Worm (Caenorhabditis elegans) whole organism, L1 larva: Measurements from ENCODE around the gene srt-6.

ENCODE experiments used
- aly-2 ChIP-seq: fragments of 150-350 bp; optimal IDR thresholded peaks from 2 replicates; lab custom pipeline; 2014; ENCODE audit warnings: missing biosample characterization, missing genetic modification characterization
- blmp-1 ChIP-seq: fragments of 150-350 bp; optimal IDR thresholded peaks from 2 replicates; lab custom pipeline; 2014; ENCODE audit warnings: missing biosample characterization, missing genetic modification characterization
- ceh-63 ChIP-seq: fragments of 200-800 bp; sonication (Bioruptor generic); optimal IDR thresholded peaks from 2 replicates; lab custom pipeline; 2018; ENCODE audit warnings: mild to moderate bottlenecking, missing genetic modification characterization, missing compliant biosample characterization
- ceh-8 ChIP-seq: fragments of 200-800 bp; sonication (Bioruptor generic); optimal IDR thresholded peaks from 2 replicates; lab custom pipeline; 2018; ENCODE audit warnings: mild to moderate bottlenecking, missing genetic modification characterization, moderate library complexity, missing compliant biosample characterization
- ceh-88 ChIP-seq: fragments of 200-800 bp; sonication (Bioruptor generic); IDR thresholded peaks from 2 replicates; pipeline ENCODE4 v1.3.6; 2022; ENCODE audit warnings: missing genetic modification characterization, missing compliant biosample characterization
- ces-1 ChIP-seq: fragments of 150-350 bp; optimal IDR thresholded peaks from 2 replicates; lab custom pipeline; 2014; ENCODE audit warnings: missing biosample characterization, missing genetic modification reagents, missing genetic modification characterization
- dpl-1 ChIP-seq, 3 experiments: fragments of 150-350 bp in 2 of 3; sonication (generic microtip) in 1 of 3; optimal IDR thresholded peaks; 2 replicates each; lab custom pipeline; 2014 to 2017; ENCODE audit warnings: missing biosample characterization in 3 of 3, missing genetic modification characterization in 3 of 3, missing genetic modification reagents in 3 of 3
- dsc-1 ChIP-seq: sonication (generic microtip); optimal IDR thresholded peaks from 2 replicates; lab custom pipeline; 2016; ENCODE audit warnings: mild to moderate bottlenecking, missing genetic modification characterization, missing compliant biosample characterization
- efl-3 ChIP-seq: fragments of 200-800 bp; sonication (Bioruptor generic); optimal IDR thresholded peaks from 2 replicates; lab custom pipeline; 2018; ENCODE audit warnings: mild to moderate bottlenecking, missing genetic modification characterization, missing compliant biosample characterization
- elt-3 ChIP-seq, 6 experiments: fragments of 150-350 bp in 1 of 6; sonication (generic microtip); optimal IDR thresholded peaks; 2 replicates each; lab custom pipeline; 2017 to 2018; ENCODE audit warnings: missing biosample characterization in 6 of 6, missing genetic modification characterization in 6 of 6, inconsistent platforms in 1 of 6
- fkh-8 ChIP-seq: sonication (generic microtip); optimal IDR thresholded peaks from 2 replicates; lab custom pipeline; 2016; ENCODE audit warnings: mild to moderate bottlenecking, missing genetic modification characterization, missing compliant biosample characterization
- lin-14 ChIP-seq: fragments of 200-800 bp; sonication (Bioruptor generic); optimal IDR thresholded peaks from 2 replicates; lab custom pipeline; 2018; ENCODE audit warnings: mild to moderate bottlenecking, missing genetic modification characterization, moderate library complexity, missing compliant biosample characterization
- lin-15B ChIP-seq: fragments of 150-350 bp; sonication (generic microtip); optimal IDR thresholded peaks from 3 replicates; lab custom pipeline; 2014; ENCODE audit warnings: missing biosample characterization, missing genetic modification characterization
- lin-35 ChIP-seq, 2 experiments: fragments of 150-350 bp; optimal IDR thresholded peaks; 2 replicates each; lab custom pipeline; 2014; ENCODE audit warnings: missing biosample characterization in 2 of 2, missing genetic modification characterization in 2 of 2, missing genetic modification reagents in 2 of 2
- lir-3 ChIP-seq: sonication (generic microtip); optimal IDR thresholded peaks from 2 replicates; lab custom pipeline; 2016; ENCODE audit warnings: mild to moderate bottlenecking, missing genetic modification characterization, moderate library complexity, missing compliant biosample characterization; ENCODE audit not compliant: poor library complexity
- lsy-2 ChIP-seq, 2 experiments: fragments of 150-350 bp; optimal IDR thresholded peaks; 2 replicates each; lab custom pipeline; 2014; ENCODE audit warnings: missing biosample characterization in 2 of 2, missing genetic modification characterization in 2 of 2
- mab-9 ChIP-seq: fragments of 200-800 bp; sonication (Bioruptor generic); IDR thresholded peaks from 2 replicates; pipeline ENCODE4 v1.3.6; 2022; ENCODE audit warnings: missing genetic modification reagents, missing genetic modification characterization, missing compliant biosample characterization
- mep-1 ChIP-seq: fragments of 150-350 bp; optimal IDR thresholded peaks from 2 replicates; lab custom pipeline; 2014; ENCODE audit warnings: missing biosample characterization, missing genetic modification characterization
- nhr-11 ChIP-seq: fragments of 150-350 bp; optimal IDR thresholded peaks from 2 replicates; lab custom pipeline; 2014; ENCODE audit warnings: missing biosample characterization, missing genetic modification characterization
- nhr-12 ChIP-seq: sonication (generic microtip); optimal IDR thresholded peaks from 2 replicates; lab custom pipeline; 2017; ENCODE audit warnings: missing biosample characterization, missing genetic modification characterization
- nhr-19 ChIP-seq: fragments of 200-800 bp; sonication (Bioruptor generic); conservative IDR thresholded peaks from 2 replicates; pipeline ENCODE4 v1.3.6; 2022; ENCODE audit warnings: missing genetic modification characterization, missing compliant biosample characterization
- nhr-237 ChIP-seq: fragments of 150-350 bp; optimal IDR thresholded peaks from 2 replicates; lab custom pipeline; 2014; ENCODE audit warnings: missing biosample characterization, missing genetic modification characterization
- nhr-47 ChIP-seq: sonication (generic microtip); optimal IDR thresholded peaks from 2 replicates; lab custom pipeline; 2016; ENCODE audit warnings: mild to moderate bottlenecking, missing genetic modification characterization, moderate library complexity, missing compliant biosample characterization
- nhr-77 ChIP-seq: fragments of 150-350 bp; optimal IDR thresholded peaks from 2 replicates; lab custom pipeline; 2014; ENCODE audit warnings: missing biosample characterization, missing genetic modification characterization
- nhr-84 ChIP-seq: sonication (generic microtip); optimal IDR thresholded peaks from 2 replicates; lab custom pipeline; 2017; ENCODE audit warnings: missing biosample characterization, missing genetic modification characterization
- nhr-90 ChIP-seq: sonication (generic microtip); optimal IDR thresholded peaks from 2 replicates; lab custom pipeline; 2016; ENCODE audit warnings: mild to moderate bottlenecking, missing genetic modification characterization, missing compliant biosample characterization; ENCODE audit not compliant: poor library complexity
- pag-3 ChIP-seq: sonication (generic microtip); optimal IDR thresholded peaks from 2 replicates; lab custom pipeline; 2017; ENCODE audit warnings: missing genetic modification characterization, mild to moderate bottlenecking, missing compliant biosample characterization, antibody characterized with exemption, borderline replicate concordance; ENCODE audit not compliant: insufficient read depth
- pax-3 ChIP-seq: fragments of 200-800 bp; sonication (Bioruptor generic); optimal IDR thresholded peaks from 2 replicates; lab custom pipeline; 2018; ENCODE audit warnings: mild to moderate bottlenecking, missing genetic modification characterization, moderate library complexity, missing compliant biosample characterization
- rnt-1 ChIP-seq: sonication (generic microtip); optimal IDR thresholded peaks from 2 replicates; lab custom pipeline; 2016; ENCODE audit warnings: mild to moderate bottlenecking, missing genetic modification characterization, moderate library complexity, missing compliant biosample characterization
- skn-1 ChIP-seq: fragments of 150-350 bp; optimal IDR thresholded peaks from 2 replicates; lab custom pipeline; 2014; ENCODE audit warnings: missing biosample characterization, missing genetic modification characterization
- snpc-4 ChIP-seq: fragments of 150-350 bp; optimal IDR thresholded peaks from 2 replicates; lab custom pipeline; 2014; ENCODE audit warnings: missing biosample characterization, missing genetic modification characterization
- sox-4 ChIP-seq: sonication (generic microtip); optimal IDR thresholded peaks from 2 replicates; lab custom pipeline; 2016; ENCODE audit warnings: missing genetic modification characterization, missing compliant biosample characterization
- sptf-1 ChIP-seq: fragments of 150-350 bp; optimal IDR thresholded peaks from 2 replicates; lab custom pipeline; 2014; ENCODE audit warnings: missing biosample characterization, missing genetic modification characterization
- sup-37 ChIP-seq: fragments of 200-800 bp; sonication (Bioruptor generic); optimal IDR thresholded peaks from 2 replicates; lab custom pipeline; 2018; ENCODE audit warnings: mild to moderate bottlenecking, missing genetic modification characterization, missing compliant biosample characterization
- tbx-2 ChIP-seq: sonication (generic microtip); optimal IDR thresholded peaks from 2 replicates; lab custom pipeline; 2016; ENCODE audit warnings: missing genetic modification characterization, missing compliant biosample characterization
- unc-130 ChIP-seq: fragments of 150-350 bp; optimal IDR thresholded peaks from 2 replicates; lab custom pipeline; 2017; ENCODE audit warnings: missing biosample characterization, missing genetic modification characterization, inconsistent platforms
- unc-30 ChIP-seq: sonication (generic microtip); optimal IDR thresholded peaks from 2 replicates; lab custom pipeline; 2017; ENCODE audit warnings: missing biosample characterization, missing genetic modification characterization
- unc-86 ChIP-seq: sonication (generic microtip); optimal IDR thresholded peaks from 2 replicates; lab custom pipeline; 2016; ENCODE audit warnings: missing genetic modification characterization, missing compliant biosample characterization
- unc-98 ChIP-seq: fragments of 200-800 bp; sonication (Bioruptor generic); IDR thresholded peaks from 2 replicates; pipeline ENCODE4 v1.3.6; 2022; ENCODE audit warnings: missing genetic modification characterization, missing compliant biosample characterization
- vab-15 ChIP-seq: sonication (generic microtip); optimal IDR thresholded peaks from 2 replicates; lab custom pipeline; 2017; ENCODE audit warnings: missing genotype, mild to moderate bottlenecking, missing genetic modification characterization, missing compliant biosample characterization
- xbp-1 ChIP-seq: sonication (generic microtip); optimal IDR thresholded peaks from 2 replicates; lab custom pipeline; 2016; ENCODE audit warnings: missing genetic modification characterization, missing compliant biosample characterization
- zag-1 ChIP-seq: fragments of 150-350 bp; optimal IDR thresholded peaks from 2 replicates; lab custom pipeline; 2014; ENCODE audit warnings: missing biosample characterization, missing genetic modification characterization
- zip-4 ChIP-seq: fragments of 200-800 bp; sonication (Bioruptor generic); optimal IDR thresholded peaks from 2 replicates; lab custom pipeline; 2018; ENCODE audit warnings: mild to moderate bottlenecking, missing genetic modification characterization, moderate library complexity, missing compliant biosample characterization
- ztf-11 ChIP-seq, 2 experiments: sonication (generic microtip); optimal IDR thresholded peaks; 2 replicates each; lab custom pipeline; 2016 to 2017; ENCODE audit warnings: missing genetic modification characterization in 2 of 2, missing biosample characterization in 1 of 2, missing compliant biosample characterization in 1 of 2
- ztf-4 ChIP-seq: fragments of 150-350 bp; optimal IDR thresholded peaks from 2 replicates; lab custom pipeline; 2014; ENCODE audit warnings: missing biosample characterization, missing genetic modification characterization

The srt-6 gene

ce11 chrV:7415780-7416428, 7.3 kb upstream of the srt-6 start, which contains the start of gene F18E3.13 (continued):
- TF ChIP-seq dsc-1 (no peak), nhr-12 (tag; lab: Kevin White, UChicago) (no peak), tbx-2 (tag; lab: Kevin White, UChicago) (peak; percentile 70), nhr-84 (tag; lab: Kevin White, UChicago) (no peak), nhr-77 (tag; lab: Kevin White, UChicago) (no peak)

- TF ChIP-seq ceh-88 (no peak), lsy-2 (tag; optimal IDR thresholded peaks at IDR 0.05; lab: Kevin White, UChicago) (no peak), lin-35 (GFP tag; optimal IDR thresholded peaks at IDR 0.05; lab: Kevin White, UChicago) (peak in 1 of 2 experiments; percentile 12), nhr-90 (tag; lab: Kevin White, UChicago) (no peak), lir-3 (tag; lab: Kevin White, UChicago) (no peak), sptf-1 (tag; lab: Kevin White, UChicago) (no peak)
- TF ChIP-seq, all 84 proteins: peak for 1
Measured at ce11 chrV:7414909-7415308, 6.3 kb upstream of the srt-6 start, which contains the start of gene F18E3.12. F18E3.12 (plus strand) TSS chrV:7414985.

DNA sequence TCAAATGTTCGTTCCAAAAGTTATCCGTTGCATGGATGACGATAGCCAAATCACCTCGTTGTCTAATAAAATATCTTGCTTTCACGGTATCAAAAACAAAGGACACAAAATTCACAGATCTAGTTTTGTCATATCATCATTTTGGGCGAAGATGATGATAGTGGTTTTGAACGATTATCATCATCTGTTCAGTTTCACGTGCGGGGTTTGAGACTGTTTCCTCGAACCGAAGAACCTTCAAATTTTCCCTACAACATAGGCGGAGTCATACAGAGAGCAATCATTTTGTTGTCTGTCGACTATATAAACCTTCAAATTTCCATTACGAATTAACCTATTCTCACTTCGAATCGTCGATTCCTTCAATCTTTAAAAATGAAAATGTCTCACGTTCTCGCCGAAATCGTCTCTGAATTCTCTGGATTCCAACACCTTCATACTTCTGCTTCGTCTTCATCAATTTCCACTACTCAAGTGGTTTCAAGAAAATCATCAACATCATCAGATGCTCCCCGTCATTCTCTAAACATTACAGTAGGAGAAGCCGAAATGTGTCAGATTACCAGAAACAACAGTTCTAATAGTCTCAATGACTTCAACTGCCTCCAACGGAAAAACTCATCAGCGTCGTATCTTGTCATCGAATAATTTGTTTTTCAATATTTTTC, 4.6 kb upstream of the srt-6 start, which contains the start of gene F18E3.11:
Gene F18E3.11, plus strand, starts transcription at position 376 of the 668 bp plus-strand sequence.
- TF ChIP-seq dsc-1, result no peak
- TF ChIP-seq ceh-8, result no peak
- no peak for TF ChIP-seq sup-37
- no peak for TF ChIP-seq zag-1
- TF ChIP-seq unc-86, result no peak
- no peak for TF ChIP-seq nhr-84 (tag; lab: Kevin White, UChicago)
- peak; percentile 16 for TF ChIP-seq unc-130 (tag; lab: Kevin White, UChicago)
- no peak for TF ChIP-seq ztf-11 (tag; optimal IDR thresholded peaks at IDR 0.05; lab: Kevin White, UChicago)
- TF ChIP-seq sptf-1 (tag; lab: Kevin White, UChicago), result no peak
- TF ChIP-seq mep-1 (tag; lab: Kevin White, UChicago), result no peak
- no peak for TF ChIP-seq xbp-1 (tag; lab: Kevin White, UChicago)
- TF ChIP-seq ces-1, result no peak
- peak; percentile 86 for TF ChIP-seq nhr-19
- no peak for TF ChIP-seq nhr-237 (tag; lab: Kevin White, UChicago)
- no peak for TF ChIP-seq fkh-8
- TF ChIP-seq elt-3 (tag; optimal IDR thresholded peaks at IDR 0.05; lab: Kevin White, UChicago), result peak in 3 of 6 experiments; percentile 31 to 88 (median 60)
- TF ChIP-seq lin-35 (GFP tag; optimal IDR thresholded peaks at IDR 0.05; lab: Kevin White, UChicago), result peak in 1 of 2 experiments; percentile 26
- TF ChIP-seq skn-1 (tag; lab: Kevin White, UChicago), result peak; percentile 87
- TF ChIP-seq snpc-4 (tag; lab: Kevin White, UChicago), result no peak
- no peak for TF ChIP-seq mab-9 (GFP tag; lab: Robert Waterston, UW)
- TF ChIP-seq unc-98 (GFP tag; lab: Robert Waterston, UW), result no peak
- TF ChIP-seq dpl-1 (GFP tag; optimal IDR thresholded peaks at IDR 0.05; lab: Kevin White, UChicago), result no peak
- TF ChIP-seq nhr-11 (tag; lab: Kevin White, UChicago), result no peak
- TF ChIP-seq nhr-90 (tag; lab: Kevin White, UChicago), result no peak
- TF ChIP-seq zip-4, result no peak
- no peak for TF ChIP-seq aly-2 (tag; lab: Kevin White, UChicago)
- no peak for TF ChIP-seq ceh-63
- TF ChIP-seq ztf-4 (tag; lab: Kevin White, UChicago), result no peak
- TF ChIP-seq efl-3 (GFP tag; lab: Kevin White, UChicago), result no peak
- TF ChIP-seq unc-30 (tag; lab: Kevin White, UChicago), result no peak
- no peak for TF ChIP-seq lin-14 (GFP tag; lab: Kevin White, UChicago)
- TF ChIP-seq rnt-1 (tag; lab: Kevin White, UChicago), result no peak
- TF ChIP-seq nhr-47, result no peak
- TF ChIP-seq lin-15B, result no peak
- TF ChIP-seq sox-4 (tag; lab: Kevin White, UChicago), result no peak
- no peak for TF ChIP-seq vab-15
- no peak for TF ChIP-seq nhr-12 (tag; lab: Kevin White, UChicago)
- no peak for TF ChIP-seq lir-3 (tag; lab: Kevin White, UChicago)
- TF ChIP-seq blmp-1 (tag; lab: Kevin White, UChicago), result peak; percentile 67
- TF ChIP-seq pag-3 (tag; lab: Kevin White, UChicago), result no peak
- TF ChIP-seq pax-3 (tag; lab: Kevin White, UChicago), result no peak
